Fruit fly (Drosophila melanogaster): ENCODE data around the gene CG7988.

CG7988 gene

DNA sequence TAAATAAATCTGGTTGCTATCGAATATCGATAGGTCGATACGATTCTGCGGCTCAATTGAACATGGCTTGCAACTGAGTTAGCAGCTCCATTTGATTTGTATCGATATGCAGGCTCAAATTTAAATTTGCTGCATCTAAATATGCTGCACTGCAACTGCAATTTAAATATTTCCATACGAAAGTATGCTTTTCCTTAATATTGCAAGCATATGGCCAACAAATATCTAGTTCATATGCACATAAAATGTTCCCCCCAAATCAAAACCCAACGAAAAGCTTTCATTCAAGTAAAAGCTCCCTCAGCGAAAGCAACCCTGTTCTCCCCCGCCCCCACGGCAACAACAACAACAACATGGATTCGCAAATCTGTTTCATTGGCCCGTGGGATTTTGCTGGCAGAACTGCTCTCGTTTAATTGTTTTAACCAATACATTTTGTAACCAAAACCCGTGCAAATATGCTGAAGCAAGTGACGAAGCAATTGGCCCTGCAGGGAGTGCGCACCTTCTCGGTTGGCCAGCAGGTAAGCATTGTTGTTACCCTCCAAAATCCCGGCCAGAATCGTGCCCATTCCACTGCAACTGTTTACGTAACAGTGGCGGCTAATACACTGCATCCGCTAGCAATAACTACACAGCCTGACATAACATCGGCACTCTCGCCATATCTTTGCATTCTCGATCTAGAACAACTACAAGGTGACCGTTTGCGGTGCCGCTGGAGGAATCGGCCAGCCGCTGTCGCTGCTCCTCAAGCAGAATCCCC lies 5.9 kb downstream of the CG7988 start, which contains the start of the genes CG7168 and Mdh2 (continued):
- TF ChIP-seq CG11560 (tag; IDR thresholded peaks at IDR 0.05): peak; percentile 80; the same call in 2 of the 3 replicates
- no peak for TF ChIP-seq Dbx (GFP tag; IDR thresholded peaks at IDR 0.05)
- TF ChIP-seq zen2 (GFP tag; IDR thresholded peaks at IDR 0.05; ENCODE audit: partially characterized antibody): peak; percentile 67; the same call in 2 of the 3 replicates
- TF ChIP-seq trh (GFP tag; optimal IDR thresholded peaks at IDR 0.05): no peak
- peak; percentile 83 for TF ChIP-seq Nf-YC (tag; optimal IDR thresholded peaks at IDR 0.05)
- TF ChIP-seq dan (GFP tag; IDR thresholded peaks at IDR 0.05): no peak
- peak; percentile 67 for TF ChIP-seq Ets97D (GFP tag; optimal IDR thresholded peaks at IDR 0.05)
- peak; percentile 92 for TF ChIP-seq nerfin-2 (GFP tag; IDR thresholded peaks at IDR 0.05; ENCODE audit: partially characterized antibody)
- 0 out of 2 replicates have a peak, but pooled peaks have one; percentile 15 for TF ChIP-seq gsb (GFP tag; IDR thresholded peaks at IDR 0.05)
- TF ChIP-seq tgo (GFP tag; IDR thresholded peaks at IDR 0.05): no peak
- no peak for TF ChIP-seq rib (GFP tag; IDR thresholded peaks at IDR 0.05)
- no peak for TF ChIP-seq sr (GFP tag; IDR thresholded peaks at IDR 0.05)
- TF ChIP-seq ato (GFP tag; IDR thresholded peaks at IDR 0.05; ENCODE audit: partially characterized antibody): peak; percentile 91
- TF ChIP-seq CG12391 (tag; optimal IDR thresholded peaks at IDR 0.05): peak; percentile 30
- TF ChIP-seq CG31388 (GFP tag; optimal IDR thresholded peaks at IDR 0.05): no peak
- TF ChIP-seq lilli (GFP tag; optimal IDR thresholded peaks at IDR 0.05): peak; percentile 32
- peak; percentile 79 for TF ChIP-seq knrl (GFP tag; IDR thresholded peaks at IDR 0.05; ENCODE audit: partially characterized antibody)
- peak; percentile 99 for TF ChIP-seq trem (tag; optimal IDR thresholded peaks at IDR 0.05)
- peak; percentile 9 for TF ChIP-seq CTCF (GFP tag; optimal IDR thresholded peaks at IDR 0.05)
- TF ChIP-seq p53 (GFP tag; optimal IDR thresholded peaks at IDR 0.05): no peak
- TF ChIP-seq mld (GFP tag; IDR thresholded peaks at IDR 0.05; ENCODE audit: partially characterized antibody): peak; percentile 73; the same call in 2 of the 3 replicates
- peak; percentile 7 for TF ChIP-seq CG30403 (GFP tag; optimal IDR thresholded peaks at IDR 0.05)
- TF ChIP-seq Med (GFP tag): peak; percentile 72
- TF ChIP-seq nom (GFP tag; optimal IDR thresholded peaks at IDR 0.05): no peak
- TF ChIP-seq CG7963 (GFP tag; IDR thresholded peaks at IDR 0.05; ENCODE audit: partially characterized antibody): peak; percentile 90
- peak; percentile 80 for TF ChIP-seq E2f2 (GFP tag; IDR thresholded peaks at IDR 0.05)
- peak; percentile 53 for TF ChIP-seq Myb (GFP tag; optimal IDR thresholded peaks at IDR 0.05)
- TF ChIP-seq vvl (GFP tag; IDR thresholded peaks at IDR 0.05): 0 out of 2 replicates have a peak, but pooled peaks have one; percentile 43
- TF ChIP-seq Pdp1 (GFP tag; optimal IDR thresholded peaks at IDR 0.05): peak in 1 of 2 experiments; percentile 96
- TF ChIP-seq jigr1 (GFP tag; IDR thresholded peaks at IDR 0.05): no peak
- TF ChIP-seq CG12769 (tag; optimal IDR thresholded peaks at IDR 0.05): peak; percentile 69
- TF ChIP-seq CoRest (tag; optimal IDR thresholded peaks at IDR 0.05): peak; percentile 15
- TF ChIP-seq CG3281 (GFP tag; optimal IDR thresholded peaks at IDR 0.05): peak; percentile 41
- TF ChIP-seq BEAF-32 (GFP tag; optimal IDR thresholded peaks at IDR 0.05): peak; percentile 81
- no peak for TF ChIP-seq ci (GFP tag; IDR thresholded peaks at IDR 0.05)
- TF ChIP-seq Nf-YB (GFP tag; optimal IDR thresholded peaks at IDR 0.05): peak; percentile 88
- TF ChIP-seq mirr (GFP tag; optimal IDR thresholded peaks at IDR 0.05): peak; percentile 21
- TF ChIP-seq lab (GFP tag; optimal IDR thresholded peaks at IDR 0.05): peak; percentile 40
- no peak for TF ChIP-seq otp (GFP tag; IDR thresholded peaks at IDR 0.05)
- peak; percentile 16 for TF ChIP-seq NC2β (GFP tag; optimal IDR thresholded peaks at IDR 0.05)
- TF ChIP-seq zf30C (GFP tag; optimal IDR thresholded peaks at IDR 0.05): no peak
- peak; percentile 1 for TF ChIP-seq grau (tag; optimal IDR thresholded peaks at IDR 0.05)
- peak; percentile 43 for TF ChIP-seq CG15514 (GFP tag; optimal IDR thresholded peaks at IDR 0.05)
- TF ChIP-seq gro (GFP tag; optimal IDR thresholded peaks at IDR 0.05): no peak
- TF ChIP-seq MBD-R2 (GFP tag; IDR thresholded peaks at IDR 0.05): peak; percentile 79
- TF ChIP-seq CG11504 (tag; optimal IDR thresholded peaks at IDR 0.05): peak; percentile 2
- TF ChIP-seq unc-4 (GFP tag; IDR thresholded peaks at IDR 0.05; ENCODE audit: partially characterized antibody): peak; percentile 82
- peak; percentile 98 for TF ChIP-seq CG2116 (GFP tag; optimal IDR thresholded peaks at IDR 0.05)
- TF ChIP-seq scrt (GFP tag; optimal IDR thresholded peaks at IDR 0.05): peak; percentile 51

Data from whole organism, embryonic.